Worm (Caenorhabditis elegans) whole organism, young adult: ENCODE data around the gene K02F6.5.

Experiments
- K11D2.4 ChIP-seq: fragments of 200-800 bp; sonication (Bioruptor generic); IDR thresholded peaks from 2 replicates; pipeline ENCODE4 v1.3.6; 2022; ENCODE audit warnings: missing genetic modification reagents, missing genetic modification characterization, missing compliant biosample characterization
- T07F8.4 ChIP-seq: sonication (generic microtip); optimal IDR thresholded peaks from 2 replicates; lab custom pipeline; 2016; ENCODE audit warnings: mild to moderate bottlenecking, missing genetic modification characterization, moderate library complexity, missing compliant biosample characterization
- Y79H2A.3 ChIP-seq: fragments of 200-800 bp; sonication (Bioruptor generic); conservative IDR thresholded peaks from 2 replicates; pipeline ENCODE4 v1.3.6; 2022; ENCODE audit warnings: missing genetic modification reagents, missing genetic modification characterization, missing compliant biosample characterization
- attf-5 ChIP-seq: fragments of 200-800 bp; sonication (Bioruptor generic); optimal IDR thresholded peaks from 2 replicates; lab custom pipeline; 2018; ENCODE audit warnings: mild to moderate bottlenecking, missing genetic modification characterization, missing compliant biosample characterization
- ceh-58 ChIP-seq: fragments of 200-800 bp; sonication (Bioruptor generic); IDR thresholded peaks from 2 replicates; pipeline ENCODE4 v1.3.6; 2022; ENCODE audit warnings: missing genetic modification characterization, missing compliant biosample characterization
- chd-7 ChIP-seq: sonication (generic microtip); optimal IDR thresholded peaks from 2 replicates; lab custom pipeline; 2016; ENCODE audit warnings: mild to moderate bottlenecking, missing genetic modification characterization, moderate library complexity, missing compliant biosample characterization
- dox-1 ChIP-seq: fragments of 200-800 bp; sonication (Bioruptor generic); IDR thresholded peaks from 2 replicates; pipeline ENCODE4 v1.3.6; 2022; ENCODE audit warnings: missing genetic modification reagents, missing genetic modification characterization, missing compliant biosample characterization
- egrh-3 ChIP-seq: fragments of 200-800 bp; sonication (Bioruptor generic); IDR thresholded peaks from 2 replicates; pipeline ENCODE4 v1.3.6; 2022; ENCODE audit warnings: missing genetic modification reagents, missing genetic modification characterization, missing compliant biosample characterization
- hlh-12 ChIP-seq: sonication (generic microtip); optimal IDR thresholded peaks from 2 replicates; lab custom pipeline; 2016; ENCODE audit warnings: missing genetic modification characterization, missing compliant biosample characterization
- hmg-20 ChIP-seq: fragments of 200-800 bp; sonication (Bioruptor generic); IDR thresholded peaks from 2 replicates; pipeline ENCODE4 v1.3.6; 2022; ENCODE audit warnings: missing genetic modification reagents, missing genetic modification characterization, missing compliant biosample characterization
- lag-1 ChIP-seq: fragments of 200-800 bp; sonication (Bioruptor generic); IDR thresholded peaks from 2 replicates; pipeline ENCODE4 v1.3.6; 2022; ENCODE audit warnings: missing genetic modification reagents, missing genetic modification characterization, missing compliant biosample characterization
- let-607 ChIP-seq, 2 experiments: fragments of 200-800 bp in 1 of 2; sonication (Bioruptor generic) in 1 of 2; sonication (generic microtip) in 1 of 2; optimal IDR thresholded peaks; 2 replicates each; lab custom pipeline; 2016 to 2018; ENCODE audit warnings: mild to moderate bottlenecking in 2 of 2, missing compliant biosample characterization in 2 of 2, missing genetic modification characterization in 2 of 2, moderate library complexity in 2 of 2, missing genotype in 1 of 2
- lin-35 ChIP-seq, 3 experiments: fragments of 150-350 bp in 2 of 3; sonication (generic microtip) in 1 of 3; optimal IDR thresholded peaks; 2 replicates each; lab custom pipeline; 2014 to 2018; ENCODE audit warnings: missing biosample characterization in 3 of 3, missing genetic modification characterization in 3 of 3, missing genetic modification reagents in 3 of 3
- madf-10 ChIP-seq: sonication (generic microtip); optimal IDR thresholded peaks from 2 replicates; lab custom pipeline; 2016; ENCODE audit warnings: mild to moderate bottlenecking, missing genetic modification characterization, missing compliant biosample characterization
- madf-3 ChIP-seq: fragments of 200-800 bp; sonication (Bioruptor generic); IDR thresholded peaks from 2 replicates; pipeline ENCODE4 v1.3.6; 2022; ENCODE audit warnings: missing genetic modification reagents, missing genetic modification characterization, missing compliant biosample characterization
- mcd-1 ChIP-seq: fragments of 200-800 bp; sonication (Bioruptor generic); IDR thresholded peaks from 2 replicates; pipeline ENCODE4 v1.3.6; 2022; ENCODE audit warnings: missing genetic modification reagents, missing genetic modification characterization, missing compliant biosample characterization
- nhr-179 ChIP-seq: sonication (generic microtip); optimal IDR thresholded peaks from 2 replicates; lab custom pipeline; 2016; ENCODE audit warnings: mild to moderate bottlenecking, missing genetic modification characterization, missing compliant biosample characterization
- nhr-90 ChIP-seq: sonication (generic microtip); optimal IDR thresholded peaks from 2 replicates; lab custom pipeline; 2016; ENCODE audit warnings: missing genotype, mild to moderate bottlenecking, missing genetic modification characterization, missing compliant biosample characterization
- unc-62 ChIP-seq: fragments of 150-350 bp; optimal IDR thresholded peaks from 2 replicates; lab custom pipeline; 2014; ENCODE audit warnings: missing biosample characterization, missing genetic modification reagents, missing genetic modification characterization

The K02F6.5 gene

ce11 chrII:2583044-2583443, 48.5 kb downstream of the K02F6.5 start, which contains the start of gene sri-74:
Gene sri-74 (minus strand): TSS chrII:2583144.
- TF ChIP-seq hmg-20 (GFP tag; lab: Robert Waterston, UW) = no peak
- no peak for TF ChIP-seq dox-1
- TF ChIP-seq hlh-12 (tag; lab: Kevin White, UChicago) = no peak
- TF ChIP-seq nhr-179 (tag; lab: Kevin White, UChicago) = no peak
- TF ChIP-seq lag-1 (GFP tag; lab: Robert Waterston, UW) = no peak
- TF ChIP-seq nhr-90 (tag; lab: Kevin White, UChicago) = no peak
- TF ChIP-seq Y79H2A.3 (GFP tag; lab: Robert Waterston, UW) = no peak
- no peak for TF ChIP-seq chd-7 (tag; lab: Kevin White, UChicago)
- TF ChIP-seq egrh-3 (GFP tag; lab: Robert Waterston, UW) = no peak
- TF ChIP-seq mcd-1 = no peak
- no peak for TF ChIP-seq T07F8.4 (tag; lab: Kevin White, UChicago)
- TF ChIP-seq madf-3 = no peak
- TF ChIP-seq, all 124 proteins: peak for 0

- TF ChIP-seq unc-62 = no peak
- TF ChIP-seq lin-35 (GFP tag; optimal IDR thresholded peaks at IDR 0.05; lab: Kevin White, UChicago) = no peak
- TF ChIP-seq madf-10 (tag; lab: Kevin White, UChicago) = no peak
- no peak for TF ChIP-seq attf-5 (GFP tag; lab: Kevin White, UChicago)
- no peak for TF ChIP-seq ceh-58 (GFP tag; lab: Robert Waterston, UW)
- no peak for TF ChIP-seq K11D2.4
- no peak for TF ChIP-seq let-607 (tag; optimal IDR thresholded peaks at IDR 0.05; lab: Kevin White, UChicago)
These were observed 50.9 kb downstream of the K02F6.5 start, which contains the start of gene sri-36 for ce11 chrII:2585493-2585892. Gene sri-36 (minus strand): TSS chrII:2585593.
